Fruit fly (Drosophila melanogaster) Kc167 (cell line): ENCODE results near the gene JhI-21.

Experiments
- Myc ChIP-seq: fragments of >200 bp; optimal IDR thresholded peaks from 2 replicates; lab custom pipeline; 2017; ENCODE audit warnings: missing external identifiers
- Sin3A ChIP-seq: fragments of >200 bp; optimal IDR thresholded peaks from 2 replicates; lab custom pipeline; 2018; ENCODE audit warnings: missing external identifiers
- h ChIP-seq: fragments of >200 bp; optimal IDR thresholded peaks from 3 replicates; lab custom pipeline; 2018; ENCODE audit warnings: missing external identifiers
- insv ChIP-seq: fragments of >200 bp; optimal IDR thresholded peaks from 3 replicates; lab custom pipeline; 2018; ENCODE audit warnings: missing external identifiers
- psq ChIP-seq: fragments of >200 bp; optimal IDR thresholded peaks from 2 replicates; lab custom pipeline; 2017; ENCODE audit warnings: missing external identifiers
- ttk ChIP-seq: sonication (Bioruptor generic); optimal IDR thresholded peaks from 2 replicates; lab custom pipeline; 2017; ENCODE audit warnings: missing external identifiers

Gene JhI-21

DNA sequence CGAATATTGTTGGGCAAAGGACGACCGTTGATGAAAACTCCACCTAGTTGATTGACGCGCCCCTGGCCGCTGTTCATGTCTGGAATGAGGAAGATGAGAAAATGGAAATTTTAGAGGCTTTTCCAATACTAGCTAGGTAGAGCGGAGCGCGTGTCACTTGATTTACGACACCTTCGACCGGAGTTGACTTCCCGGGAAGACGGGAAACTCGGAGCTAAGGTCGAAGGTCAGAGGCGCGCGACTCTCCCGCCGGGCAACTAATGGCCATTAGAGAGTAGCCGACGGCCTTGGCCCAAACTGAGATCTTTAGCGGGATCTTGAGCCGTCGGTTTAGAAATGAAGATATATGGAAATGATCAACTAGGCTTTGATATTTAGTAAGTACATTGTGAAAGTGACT is 29.2 kb upstream of the JhI-21 start:
- TF ChIP-seq h (no peak), psq (lab: Kevin White, UChicago) (no peak)

- TF ChIP-seq psq (lab: Kevin White, UChicago), result no peak
- TF ChIP-seq h, result no peak
Measured at dm6 chr2L:12081118-12081665, 25.4 kb upstream of the JhI-21 start.

DNA sequence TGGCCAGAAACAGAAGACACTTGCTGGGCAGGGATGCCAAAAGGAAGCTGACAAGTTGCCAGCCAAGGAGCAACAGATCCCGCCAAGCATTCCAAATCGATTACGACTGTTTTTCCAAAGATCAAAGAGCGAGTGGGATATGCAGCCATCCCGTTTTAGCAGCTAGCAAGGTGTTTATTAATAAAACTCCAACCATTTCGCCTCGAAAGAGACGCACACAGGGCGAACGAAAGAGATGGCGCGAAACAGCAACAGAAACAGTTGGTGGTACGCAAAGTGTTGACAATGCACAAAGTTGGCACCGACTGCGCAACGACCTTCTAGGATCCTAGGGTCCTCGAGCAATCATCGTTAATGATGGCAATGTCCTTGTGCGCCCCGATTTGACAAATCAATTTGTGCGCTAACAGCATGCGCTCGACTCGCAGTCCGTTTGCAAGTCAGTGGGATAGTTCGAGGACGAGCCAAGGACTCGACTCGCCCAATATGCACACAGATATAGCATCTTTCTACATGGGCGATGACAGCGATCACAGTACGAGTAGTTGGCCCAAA is 24.1 kb upstream of the JhI-21 start:
- TF ChIP-seq Myc (lab: Kevin White, UChicago) (no peak), Sin3A (lab: Kevin White, UChicago) (no peak), psq (lab: Kevin White, UChicago) (no peak), h (no peak), insv (lab: Kevin White, UChicago) (no peak), ttk (lab: Kevin White, UChicago) (no peak)

- TF ChIP-seq insv (lab: Kevin White, UChicago) (no peak), Myc (lab: Kevin White, UChicago) (no peak), ttk (lab: Kevin White, UChicago) (no peak), psq (lab: Kevin White, UChicago) (no peak), h (no peak), Sin3A (lab: Kevin White, UChicago) (no peak)
Measured at dm6 chr2L:12078695-12079094, 22.9 kb upstream of the JhI-21 start.

dm6 chr2L:12078123-12078658 is 22.3 kb upstream of the JhI-21 start:
- TF ChIP-seq Myc (lab: Kevin White, UChicago), result no peak
- no peak for TF ChIP-seq insv (lab: Kevin White, UChicago)
- TF ChIP-seq h, result no peak
- no peak for TF ChIP-seq ttk (lab: Kevin White, UChicago)
- no peak for TF ChIP-seq psq (lab: Kevin White, UChicago)
- no peak for TF ChIP-seq Sin3A (lab: Kevin White, UChicago)

DNA sequence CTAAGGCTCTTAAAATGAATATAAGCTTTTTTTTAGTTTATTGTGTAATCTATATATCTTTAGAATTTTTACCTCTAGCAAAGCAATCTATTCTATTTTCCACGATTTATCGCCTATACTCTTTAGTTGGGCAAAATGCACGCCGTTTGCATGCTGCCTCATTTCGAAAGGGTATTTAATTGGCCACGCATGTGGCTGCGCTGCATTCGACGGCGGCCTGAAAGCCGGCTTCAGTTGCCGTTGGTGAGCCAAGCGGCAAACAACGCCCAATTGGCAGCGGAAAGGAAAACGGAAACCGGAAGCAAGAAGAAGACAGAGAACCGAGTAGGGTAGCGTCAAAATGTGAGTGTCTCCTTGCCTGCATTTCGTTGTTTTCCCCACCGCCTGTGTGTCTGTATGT is 20.0 kb upstream of the JhI-21 start, which contains the start of gene CG14947:
CG14947 (plus strand) TSS at position 251 of the 400 bp plus-strand sequence.
- TF ChIP-seq h (no peak), ttk (lab: Kevin White, UChicago) (no peak), Sin3A (lab: Kevin White, UChicago) (no peak), insv (lab: Kevin White, UChicago) (no peak), Myc (lab: Kevin White, UChicago) (no peak), psq (lab: Kevin White, UChicago) (no peak)

dm6 chr2L:12066617-12067251 is 10.9 kb upstream of the JhI-21 start, which contains the start of gene firl:
Gene firl (minus strand): TSS chr2L:12066775.
- TF ChIP-seq Myc (lab: Kevin White, UChicago), result no peak
- no peak for TF ChIP-seq ttk (lab: Kevin White, UChicago)
- TF ChIP-seq Sin3A (lab: Kevin White, UChicago), result no peak
- TF ChIP-seq psq (lab: Kevin White, UChicago), result no peak
- no peak for TF ChIP-seq insv (lab: Kevin White, UChicago)
- TF ChIP-seq h, result no peak

DNA sequence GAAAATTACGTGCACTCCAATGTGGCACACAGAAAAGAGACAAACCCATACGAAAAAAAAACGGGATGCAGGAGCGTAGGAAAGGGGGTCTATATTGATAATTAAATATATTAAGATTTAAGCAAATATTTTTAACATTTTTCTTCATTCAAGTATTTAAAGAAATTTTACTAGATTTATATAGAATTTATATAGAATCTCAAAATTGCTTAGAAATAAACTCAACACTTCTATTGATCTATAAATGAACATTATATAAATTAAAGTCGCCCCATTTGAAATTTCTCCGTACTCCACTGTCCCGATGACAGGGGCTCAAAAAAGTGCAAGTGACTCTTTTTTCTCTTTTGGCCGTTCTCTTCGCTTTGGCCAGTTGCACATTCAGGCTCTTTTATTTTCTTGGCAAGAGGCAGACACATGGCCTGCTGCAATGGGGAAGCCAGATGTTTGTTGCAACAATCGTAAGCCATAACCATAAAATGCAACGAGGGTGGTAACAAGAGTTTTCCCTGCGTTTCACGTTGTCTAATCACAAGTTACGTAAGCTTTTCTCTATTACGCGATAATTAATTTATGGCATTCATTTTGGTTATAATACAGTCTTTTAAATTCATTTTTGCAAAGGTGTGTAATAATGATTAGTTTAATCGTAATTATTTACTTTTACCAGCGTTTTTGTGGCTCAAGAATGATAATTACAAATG is 10.0 kb upstream of the JhI-21 start:
- no peak for TF ChIP-seq insv (lab: Kevin White, UChicago)
- TF ChIP-seq psq (lab: Kevin White, UChicago), result no peak

DNA sequence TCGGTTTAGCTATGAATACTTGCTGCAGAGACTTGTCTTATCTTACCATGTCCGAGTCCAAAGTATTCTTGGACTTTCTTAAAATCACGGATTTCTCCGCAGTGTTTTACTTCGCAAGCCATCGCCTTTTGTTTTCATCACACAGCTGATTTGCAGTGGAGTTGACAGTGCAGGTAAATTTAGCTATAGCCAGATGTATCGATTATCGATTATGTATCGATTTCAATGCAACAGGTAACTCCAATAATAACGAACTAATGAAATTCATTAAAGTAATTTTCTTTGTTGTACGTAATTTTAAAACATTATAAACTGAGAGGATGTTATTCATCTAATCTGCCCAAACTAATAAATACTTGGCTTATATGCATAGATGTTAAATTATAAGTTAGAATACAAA is 7.2 kb upstream of the JhI-21 start, which contains the start of gene Rab3-GAP:
Rab3-GAP (minus strand) TSS at position 150 of the 400 bp plus-strand sequence.
- no peak for TF ChIP-seq Sin3A (lab: Kevin White, UChicago)
- no peak for TF ChIP-seq psq (lab: Kevin White, UChicago)
- TF ChIP-seq ttk (lab: Kevin White, UChicago), result no peak

- TF ChIP-seq Myc (lab: Kevin White, UChicago) (no peak), Sin3A (lab: Kevin White, UChicago) (no peak), insv (lab: Kevin White, UChicago) (no peak), psq (lab: Kevin White, UChicago) (no peak), h (no peak), ttk (lab: Kevin White, UChicago) (no peak)
Measured at dm6 chr2L:12053365-12053764, 2.5 kb downstream of the JhI-21 start.

DNA sequence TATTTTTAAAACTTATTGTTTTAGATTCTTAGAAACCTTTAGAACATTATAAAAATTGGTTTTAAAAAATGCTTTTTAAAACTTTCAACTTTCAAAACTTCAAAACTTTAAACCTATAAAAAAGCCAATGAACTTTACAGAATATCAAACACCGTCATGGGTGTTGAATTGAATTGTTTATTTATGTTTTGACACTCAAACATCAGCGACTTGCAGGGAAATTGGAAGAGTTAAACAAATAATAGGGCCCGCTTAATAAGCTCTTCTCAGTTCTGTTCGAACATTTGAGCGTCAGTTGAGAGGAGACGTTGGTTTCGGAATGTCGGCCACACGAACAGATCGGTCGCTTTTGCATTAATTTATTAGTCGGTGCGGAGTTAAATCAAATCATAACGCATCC is 6.7 kb downstream of the JhI-21 start, which contains the start of gene PLCXD:
PLCXD (plus strand) TSS at position 286 of the 400 bp plus-strand sequence.
- TF ChIP-seq Sin3A (lab: Kevin White, UChicago), result no peak
- TF ChIP-seq Myc (lab: Kevin White, UChicago), result no peak
- TF ChIP-seq h, result no peak
- TF ChIP-seq ttk (lab: Kevin White, UChicago), result no peak
- TF ChIP-seq insv (lab: Kevin White, UChicago), result no peak
- TF ChIP-seq psq (lab: Kevin White, UChicago), result no peak

- TF ChIP-seq h, result no peak
- no peak for TF ChIP-seq insv (lab: Kevin White, UChicago)
- no peak for TF ChIP-seq ttk (lab: Kevin White, UChicago)
- no peak for TF ChIP-seq psq (lab: Kevin White, UChicago)
- no peak for TF ChIP-seq Myc (lab: Kevin White, UChicago)
- no peak for TF ChIP-seq Sin3A (lab: Kevin White, UChicago)
Measured at dm6 chr2L:12048723-12049122, 7.1 kb downstream of the JhI-21 start, which contains the start of gene Plzf. Gene Plzf (minus strand): TSS chr2L:12048918.
